Worm (Caenorhabditis elegans): ENCODE results near the gene C23H5.8.

- no peak for TF ChIP-seq lin-13 (GFP tag; optimal IDR thresholded peaks at IDR 0.05)
- no peak for TF ChIP-seq dmd-4 (tag; optimal IDR thresholded peaks at IDR 0.05)
- TF ChIP-seq snpc-4 (tag; optimal IDR thresholded peaks at IDR 0.05) = no peak
- TF ChIP-seq ama-1 (optimal IDR thresholded peaks at IDR 0.05) = no peak
- no peak for TF ChIP-seq unc-62 (GFP tag; optimal IDR thresholded peaks at IDR 0.05)
- no peak for TF ChIP-seq mab-5 (tag; optimal IDR thresholded peaks at IDR 0.05)
- TF ChIP-seq lsy-2 (tag; optimal IDR thresholded peaks at IDR 0.05) = no peak
These were observed 6.5 kb downstream of the C23H5.8 start for ce11 chrIV:2106708-2107107.

All from whole organism, L2 larva.